Worm (Caenorhabditis elegans): ENCODE measurements around the gene fbxb-106.

Gene fbxb-106

ce11 chrII:2801764-2802163 is 39.6 kb downstream of the fbxb-106 start:
- TF ChIP-seq ztf-4 (tag; optimal IDR thresholded peaks at IDR 0.05) (no peak), lin-13 (GFP tag; optimal IDR thresholded peaks at IDR 0.05) (peak; percentile 48), Y55F3AM.14 (GFP tag; optimal IDR thresholded peaks at IDR 0.05) (no peak), gmeb-1 (tag; optimal IDR thresholded peaks at IDR 0.05) (no peak)

- TF ChIP-seq mdl-1 (tag; optimal IDR thresholded peaks at IDR 0.05) (no peak), aly-2 (tag; optimal IDR thresholded peaks at IDR 0.05) (no peak), ztf-11 (tag; optimal IDR thresholded peaks at IDR 0.05) (no peak), lin-11 (tag; optimal IDR thresholded peaks at IDR 0.05) (no peak), ztf-1 (GFP tag; conservative IDR thresholded peaks at IDR 0.05) (no peak), lin-13 (GFP tag; optimal IDR thresholded peaks at IDR 0.05) (peak; percentile 2), elt-3 (tag; optimal IDR thresholded peaks at IDR 0.05) (no peak), blmp-1 (tag; optimal IDR thresholded peaks at IDR 0.05; ENCODE audit: insufficient read depth) (no peak), F13H6.1 (tag; optimal IDR thresholded peaks at IDR 0.05) (no peak), zag-1 (tag; optimal IDR thresholded peaks at IDR 0.05) (no peak), fos-1 (tag; optimal IDR thresholded peaks at IDR 0.05) (peak; percentile 60), ceh-82 (tag; optimal IDR thresholded peaks at IDR 0.05) (no peak), elt-1 (tag; optimal IDR thresholded peaks at IDR 0.05) (no peak), Y55F3AM.14 (GFP tag; optimal IDR thresholded peaks at IDR 0.05) (peak; percentile 6), unc-62 (GFP tag; optimal IDR thresholded peaks at IDR 0.05) (no peak), nhr-237 (tag; optimal IDR thresholded peaks at IDR 0.05) (no peak), ama-1 (optimal IDR thresholded peaks at IDR 0.05) (no peak), nhr-21 (tag; optimal IDR thresholded peaks at IDR 0.05) (peak; percentile 2), crh-2 (tag; optimal IDR thresholded peaks at IDR 0.05) (peak; percentile 32), nhr-25 (tag; optimal IDR thresholded peaks at IDR 0.05) (no peak), sma-9 (GFP tag; optimal IDR thresholded peaks at IDR 0.05) (peak; percentile 70), sma-9 (tag; optimal IDR thresholded peaks at IDR 0.05) (no peak), skn-1 (tag; optimal IDR thresholded peaks at IDR 0.05) (no peak), egl-27 (tag; optimal IDR thresholded peaks at IDR 0.05) (peak; percentile 5), nhr-23 (tag; optimal IDR thresholded peaks at IDR 0.05) (no peak)
These were observed 40.8 kb downstream of the fbxb-106 start for ce11 chrII:2802804-2803586.

ce11 chrII:2804245-2804644 is 42.0 kb downstream of the fbxb-106 start:
- TF ChIP-seq peb-1 (tag; optimal IDR thresholded peaks at IDR 0.05) (no peak), nhr-77 (tag; optimal IDR thresholded peaks at IDR 0.05) (no peak), blmp-1 (tag; optimal IDR thresholded peaks at IDR 0.05; ENCODE audit: insufficient read depth) (peak; percentile 12), nhr-21 (tag; optimal IDR thresholded peaks at IDR 0.05) (no peak), ama-1 (optimal IDR thresholded peaks at IDR 0.05) (no peak), skn-1 (tag; optimal IDR thresholded peaks at IDR 0.05) (no peak), lin-13 (GFP tag; optimal IDR thresholded peaks at IDR 0.05) (peak; percentile 13), alr-1 (tag; optimal IDR thresholded peaks at IDR 0.05) (no peak), sem-4 (tag; optimal IDR thresholded peaks at IDR 0.05) (no peak), mdl-1 (tag; optimal IDR thresholded peaks at IDR 0.05) (peak in 1 of 2 experiments; percentile 72), nhr-23 (tag; optimal IDR thresholded peaks at IDR 0.05) (no peak), nhr-25 (tag; optimal IDR thresholded peaks at IDR 0.05) (no peak), mab-5 (tag; optimal IDR thresholded peaks at IDR 0.05) (no peak), elt-3 (tag; optimal IDR thresholded peaks at IDR 0.05) (no peak), gmeb-1 (tag; optimal IDR thresholded peaks at IDR 0.05) (no peak), sma-9 (GFP tag; optimal IDR thresholded peaks at IDR 0.05) (peak; percentile 52), sma-9 (tag; optimal IDR thresholded peaks at IDR 0.05) (no peak), ceh-16 (tag; optimal IDR thresholded peaks at IDR 0.05) (no peak), lin-39 (tag; optimal IDR thresholded peaks at IDR 0.05) (no peak), nhr-6 (tag; optimal IDR thresholded peaks at IDR 0.05) (no peak), lin-11 (tag; optimal IDR thresholded peaks at IDR 0.05) (no peak), Y55F3AM.14 (GFP tag; optimal IDR thresholded peaks at IDR 0.05) (no peak), ztf-11 (tag; optimal IDR thresholded peaks at IDR 0.05) (no peak), R02D3.7 (tag; optimal IDR thresholded peaks at IDR 0.05) (no peak), unc-55 (GFP tag; optimal IDR thresholded peaks at IDR 0.05) (peak; percentile 78), lsy-2 (tag; optimal IDR thresholded peaks at IDR 0.05) (peak in 1 of 2 experiments; percentile 65), fos-1 (tag; optimal IDR thresholded peaks at IDR 0.05) (no peak), C34F6.9 (tag; optimal IDR thresholded peaks at IDR 0.05) (peak; percentile 53), mbf-1 (tag; optimal IDR thresholded peaks at IDR 0.05) (no peak), nhr-12 (tag; optimal IDR thresholded peaks at IDR 0.05) (no peak), egl-27 (tag; optimal IDR thresholded peaks at IDR 0.05) (no peak), nhr-11 (tag; optimal IDR thresholded peaks at IDR 0.05) (no peak), crh-2 (tag; optimal IDR thresholded peaks at IDR 0.05) (no peak), ZK546.5 (tag; optimal IDR thresholded peaks at IDR 0.05) (no peak), nhr-237 (tag; optimal IDR thresholded peaks at IDR 0.05) (no peak), dmd-4 (tag; optimal IDR thresholded peaks at IDR 0.05) (no peak), unc-39 (tag; optimal IDR thresholded peaks at IDR 0.05) (no peak), ztf-4 (tag; optimal IDR thresholded peaks at IDR 0.05) (no peak), elt-1 (tag; optimal IDR thresholded peaks at IDR 0.05) (no peak), ztf-1 (GFP tag; conservative IDR thresholded peaks at IDR 0.05) (no peak), nhr-129 (tag; optimal IDR thresholded peaks at IDR 0.05) (peak; percentile 2), F13H6.1 (tag; optimal IDR thresholded peaks at IDR 0.05) (peak; percentile 38), ceh-82 (tag; optimal IDR thresholded peaks at IDR 0.05) (no peak)
